Fruit fly (Drosophila melanogaster) S2 (cell line): ENCODE results near the gene Fit2.

Experiments
- CG8478 ChIP-seq: fragments of >200 bp; optimal IDR thresholded peaks from 2 replicates; lab custom pipeline; 2018
- CTCF ChIP-seq, 2 experiments: fragments of >200 bp; optimal IDR thresholded peaks; 2 replicates each; lab custom pipeline; 2018

DNA sequence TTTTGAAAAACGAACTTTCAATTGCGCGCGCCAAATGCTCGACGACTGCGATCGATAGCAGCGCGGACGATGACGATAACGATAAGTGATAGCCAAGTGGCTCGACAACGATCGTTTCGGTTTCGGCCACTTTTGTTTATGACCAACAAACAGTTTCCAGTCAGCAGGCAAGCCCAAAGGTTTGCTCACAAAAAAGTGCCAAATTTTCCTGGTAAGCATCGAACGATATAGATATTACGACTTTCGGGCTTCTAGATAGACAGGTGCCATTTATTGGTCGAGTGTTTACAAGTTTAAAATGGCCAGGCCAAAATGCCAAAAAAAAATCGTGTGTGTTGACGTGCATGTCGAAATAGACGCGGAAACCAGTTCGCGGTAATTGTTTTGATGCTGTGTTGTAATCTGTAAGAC lies 31.3 kb downstream of the Fit2 start, which contains the start of gene CG7724:
- TF ChIP-seq CTCF (optimal IDR thresholded peaks at IDR 0.05; lab: Kevin White, UChicago), result no peak
- TF ChIP-seq CG8478 (lab: Kevin White, UChicago), result no peak
